Worm (Caenorhabditis elegans) whole organism, young adult: ENCODE measurements around the gene srbc-76.

Experiments used
- F10E7.11 ChIP-seq: sonication (generic microtip); optimal IDR thresholded peaks from 2 replicates; lab custom pipeline; 2017; ENCODE audit warnings: mild to moderate bottlenecking, missing genetic modification characterization, moderate library complexity, missing compliant biosample characterization
- F39B2.1 ChIP-seq: fragments of 200-800 bp; sonication (Bioruptor generic); IDR thresholded peaks from 2 replicates; pipeline ENCODE4 v1.3.6; 2022; ENCODE audit warnings: missing genetic modification reagents, missing genetic modification characterization, missing compliant biosample characterization
- Y53F4B.3 ChIP-seq: fragments of 200-800 bp; sonication (Bioruptor generic); IDR thresholded peaks from 2 replicates; pipeline ENCODE4 v1.3.6; 2022; ENCODE audit warnings: missing genetic modification reagents, missing genetic modification characterization, missing compliant biosample characterization
- ama-1 ChIP-seq, 3 experiments: fragments of 150-350 bp in 1 of 3; sonication (generic microtip) in 2 of 3; optimal IDR thresholded peaks; 2 replicates each; lab custom pipeline; 2014 to 2018; ENCODE audit warnings: missing biosample characterization in 2 of 3, missing genetic modification characterization in 2 of 3, missing genetic modification reagents in 2 of 3
- attf-5 ChIP-seq: fragments of 200-800 bp; sonication (Bioruptor generic); optimal IDR thresholded peaks from 2 replicates; lab custom pipeline; 2018; ENCODE audit warnings: mild to moderate bottlenecking, missing genetic modification characterization, missing compliant biosample characterization
- egl-44 ChIP-seq: fragments of 200-800 bp; sonication (Bioruptor generic); IDR thresholded peaks from 2 replicates; pipeline ENCODE4 v1.3.6; 2022; ENCODE audit warnings: missing genetic modification reagents, missing genetic modification characterization, missing compliant biosample characterization
- mes-4 ChIP-seq: sonication (generic microtip); optimal IDR thresholded peaks from 2 replicates; lab custom pipeline; 2016; ENCODE audit warnings: missing genotype, missing genetic modification characterization, missing compliant biosample characterization
- pha-4 ChIP-seq: fragments of 150-350 bp; sonication (generic microtip); optimal IDR thresholded peaks from 2 replicates; lab custom pipeline; 2014; ENCODE audit warnings: missing biosample characterization, missing genetic modification reagents, missing genetic modification characterization
- unc-62 ChIP-seq: fragments of 150-350 bp; optimal IDR thresholded peaks from 2 replicates; lab custom pipeline; 2014; ENCODE audit warnings: missing biosample characterization, missing genetic modification reagents, missing genetic modification characterization

DNA sequence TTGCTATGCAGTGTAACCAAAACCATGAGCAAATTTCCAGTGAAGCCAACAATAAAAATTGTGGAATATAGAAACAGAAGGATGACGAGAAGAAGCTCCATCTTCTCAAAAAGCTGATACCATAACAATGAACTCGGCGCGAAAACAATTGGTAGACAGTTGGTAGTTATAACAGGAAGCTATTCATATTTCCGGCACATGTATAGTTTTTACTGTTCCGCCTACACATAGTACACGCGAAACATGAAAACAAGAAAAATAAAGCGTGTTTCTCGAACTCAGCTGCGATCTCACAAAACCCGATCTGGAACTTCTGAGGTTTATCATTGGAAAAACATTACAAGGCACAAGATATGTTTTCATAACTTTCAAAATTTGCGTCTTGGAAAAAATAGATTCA is 6.9 kb downstream of the srbc-76 start, which contains the start of gene srsx-37:
- TF ChIP-seq egl-44 (no peak), F39B2.1 (GFP tag; lab: Robert Waterston, UW) (no peak), mes-4 (tag; lab: Kevin White, UChicago) (no peak), ama-1 (optimal IDR thresholded peaks at IDR 0.05; lab: Kevin White, UChicago) (no peak), ama-1 (GFP tag; optimal IDR thresholded peaks at IDR 0.05; lab: Kevin White, UChicago) (no peak), pha-4 (no peak), attf-5 (GFP tag; lab: Kevin White, UChicago) (no peak), F10E7.11 (tag; lab: Kevin White, UChicago) (no peak), unc-62 (GFP tag; lab: Kevin White, UChicago) (no peak), Y53F4B.3 (GFP tag; lab: Robert Waterston, UW) (no peak)
